Fruit fly (Drosophila melanogaster) whole organism, embryonic: Measurements from ENCODE around the gene gry.

Experiments used
- CG15073 ChIP-seq: fragments of 200-800 bp; sonication (Bioruptor generic); optimal IDR thresholded peaks from 2 replicates; lab custom pipeline; 2016; ENCODE audit warnings: missing biosample characterization, missing genetic modification characterization
- hbn ChIP-seq: fragments of 200-800 bp; sonication (Bioruptor generic); IDR thresholded peaks from 2 replicates; pipeline ENCODE4 v1.3.6; 2022; ENCODE audit warnings: missing biosample characterization, missing genetic modification characterization; ENCODE audit not compliant: partially characterized antibody

- TF ChIP-seq hbn (GFP tag; lab: Robert Waterston, UW) (no peak), CG15073 (no peak)
Measured at dm6 chr3L:3204348-3204747, 5.5 kb downstream of the gry start, which contains the start of gene CG33159.
